Fruit fly (Drosophila melanogaster) whole organism, prepupa: ENCODE measurements around the gene alpha-Est5.

Experiments
- CG10669 ChIP-seq: fragments of 200-800 bp; sonication (Bioruptor generic); optimal IDR thresholded peaks from 3 replicates; lab custom pipeline; 2018; ENCODE audit warnings: missing biosample characterization, mild to moderate bottlenecking, missing genetic modification characterization, moderate library complexity
- CG11762 ChIP-seq: fragments of 200-800 bp; sonication (Bioruptor generic); optimal IDR thresholded peaks from 3 replicates; lab custom pipeline; 2016; ENCODE audit warnings: missing biosample characterization, missing genetic modification characterization; ENCODE audit not compliant: insufficient read depth
- CG15336 ChIP-seq: fragments of 200-800 bp; sonication (Bioruptor generic); IDR thresholded peaks from 2 replicates; pipeline ENCODE4 v1.3.6; 2022; ENCODE audit warnings: missing biosample characterization, missing genetic modification characterization
- CG1621 ChIP-seq: fragments of 200-800 bp; sonication (Bioruptor generic); optimal IDR thresholded peaks from 3 replicates; lab custom pipeline; 2018; ENCODE audit warnings: missing biosample characterization, mild to moderate bottlenecking, missing genetic modification characterization
- CG16779 ChIP-seq: fragments of 200-800 bp; sonication (Bioruptor generic); optimal IDR thresholded peaks from 3 replicates; lab custom pipeline; 2017; ENCODE audit warnings: missing biosample characterization, mild to moderate bottlenecking, missing genetic modification characterization
- CG3032 ChIP-seq: fragments of 200-800 bp; optimal IDR thresholded peaks from 2 replicates; lab custom pipeline; 2019; ENCODE audit warnings: missing biosample characterization, mild to moderate bottlenecking, missing genetic modification characterization, moderate library complexity
- CG32006 ChIP-seq: fragments of 200-800 bp; sonication (Bioruptor generic); optimal IDR thresholded peaks from 3 replicates; lab custom pipeline; 2017; ENCODE audit warnings: missing biosample characterization, mild to moderate bottlenecking, missing genetic modification characterization
- CG34406 ChIP-seq: fragments of 200-800 bp; sonication (Bioruptor generic); optimal IDR thresholded peaks from 3 replicates; lab custom pipeline; 2016; ENCODE audit warnings: missing biosample characterization, missing genetic modification characterization
- CG6792 ChIP-seq: fragments of 200-800 bp; sonication (Bioruptor generic); optimal IDR thresholded peaks from 3 replicates; lab custom pipeline; 2016; ENCODE audit warnings: missing biosample characterization, missing genetic modification characterization
- CG6808 ChIP-seq: fragments of 200-800 bp; sonication (Bioruptor generic); optimal IDR thresholded peaks from 3 replicates; lab custom pipeline; 2017; ENCODE audit warnings: missing biosample characterization, missing genetic modification characterization, mild to moderate bottlenecking, moderate library complexity, missing genetic modification reagents
- CG7368 ChIP-seq: fragments of 200-800 bp; sonication (Bioruptor generic); optimal IDR thresholded peaks from 3 replicates; lab custom pipeline; 2016; ENCODE audit warnings: missing biosample characterization, missing genetic modification characterization
- CG8119 ChIP-seq: fragments of 200-800 bp; sonication (Bioruptor generic); IDR thresholded peaks from 3 replicates; pipeline ENCODE4 v1.3.6; 2022; ENCODE audit warnings: missing biosample characterization, missing genetic modification characterization
- Eip75B ChIP-seq: fragments of 200-800 bp; sonication (Bioruptor generic); optimal IDR thresholded peaks from 3 replicates; lab custom pipeline; 2016; ENCODE audit warnings: missing biosample characterization, missing genetic modification characterization
- Eip78C ChIP-seq: fragments of 200-800 bp; sonication (Bioruptor generic); peaks from one replicate; lab custom pipeline; 2016; ENCODE audit warnings: missing biosample characterization, missing genetic modification characterization
- Ets21C ChIP-seq: fragments of 200-800 bp; sonication (Bioruptor generic); optimal IDR thresholded peaks from 3 replicates; lab custom pipeline; 2016; ENCODE audit warnings: missing biosample characterization, missing genetic modification characterization
- Hr39 ChIP-seq: fragments of 200-800 bp; sonication (Bioruptor generic); optimal IDR thresholded peaks from 2 replicates; lab custom pipeline; 2016; ENCODE audit warnings: missing biosample characterization, missing genetic modification characterization
- Hr4 ChIP-seq: fragments of 200-800 bp; sonication (Bioruptor generic); optimal IDR thresholded peaks from 3 replicates; lab custom pipeline; 2016; ENCODE audit warnings: missing biosample characterization, missing genetic modification characterization
- Lpt ChIP-seq: fragments of 200-800 bp; sonication (Bioruptor generic); optimal IDR thresholded peaks from 3 replicates; lab custom pipeline; 2016; ENCODE audit warnings: missing biosample characterization, missing genetic modification characterization
- Met ChIP-seq: fragments of 200-800 bp; sonication (Bioruptor generic); optimal IDR thresholded peaks from 3 replicates; lab custom pipeline; 2016; ENCODE audit warnings: missing biosample characterization, missing genetic modification characterization
- OdsH ChIP-seq: fragments of 200-800 bp; sonication (Bioruptor generic); optimal IDR thresholded peaks from 3 replicates; lab custom pipeline; 2016; ENCODE audit warnings: missing biosample characterization, missing genetic modification characterization
- Smox ChIP-seq: fragments of 200-800 bp; sonication (Bioruptor generic); optimal IDR thresholded peaks from 3 replicates; lab custom pipeline; 2016; ENCODE audit warnings: missing biosample characterization, missing genetic modification characterization
- Sox102F ChIP-seq: fragments of 200-800 bp; sonication (Bioruptor generic); optimal IDR thresholded peaks from 2 replicates; lab custom pipeline; 2016; ENCODE audit warnings: missing biosample characterization, mild to moderate bottlenecking, missing genetic modification characterization
- cyc ChIP-seq: fragments of 200-800 bp; sonication (Bioruptor generic); optimal IDR thresholded peaks from 3 replicates; lab custom pipeline; 2016; ENCODE audit warnings: missing biosample characterization, missing genetic modification characterization
- dac ChIP-seq: fragments of 200-800 bp; sonication (Bioruptor generic); optimal IDR thresholded peaks from 2 replicates; lab custom pipeline; 2017; ENCODE audit warnings: missing biosample characterization, mild to moderate bottlenecking, missing genetic modification characterization
- dsx ChIP-seq: fragments of 200-800 bp; optimal IDR thresholded peaks from 3 replicates; lab custom pipeline; 2019; ENCODE audit warnings: missing biosample characterization, mild to moderate bottlenecking, missing genetic modification characterization, moderate library complexity; ENCODE audit not compliant: poor library complexity, severe bottlenecking
- fd59A ChIP-seq: fragments of 200-800 bp; sonication (Bioruptor generic); optimal IDR thresholded peaks from 2 replicates; lab custom pipeline; 2017; ENCODE audit warnings: missing biosample characterization, mild to moderate bottlenecking, missing genetic modification characterization, missing genetic modification reagents
- lz ChIP-seq: fragments of 200-800 bp; sonication (Bioruptor generic); optimal IDR thresholded peaks from 3 replicates; lab custom pipeline; 2016; ENCODE audit warnings: missing biosample characterization, missing genetic modification characterization
- pdm3 ChIP-seq: fragments of 200-800 bp; sonication (Bioruptor generic); optimal IDR thresholded peaks from 3 replicates; lab custom pipeline; 2016; ENCODE audit warnings: missing biosample characterization, missing genetic modification characterization
- ss ChIP-seq, 2 experiments: fragments of 200-800 bp; sonication (Bioruptor generic); optimal IDR thresholded peaks; 2 replicates in 1 of 2; 3 replicates in 1 of 2; lab custom pipeline; 2017 to 2018; ENCODE audit warnings: mild to moderate bottlenecking in 2 of 2, missing biosample characterization in 2 of 2, missing genetic modification characterization in 2 of 2, moderate library complexity in 1 of 2
- svp ChIP-seq: fragments of 200-800 bp; sonication (Bioruptor generic); peaks from one replicate; lab custom pipeline; 2016; ENCODE audit warnings: missing biosample characterization, missing genetic modification characterization
- topi ChIP-seq: fragments of 200-800 bp; sonication (Bioruptor generic); optimal IDR thresholded peaks from 3 replicates; lab custom pipeline; 2016; ENCODE audit warnings: missing biosample characterization, missing genetic modification characterization
- vri ChIP-seq: fragments of 200-800 bp; sonication (Bioruptor generic); optimal IDR thresholded peaks from 3 replicates; lab custom pipeline; 2016; ENCODE audit warnings: missing biosample characterization, mild to moderate bottlenecking, missing genetic modification characterization

alpha-Est5 gene

DNA sequence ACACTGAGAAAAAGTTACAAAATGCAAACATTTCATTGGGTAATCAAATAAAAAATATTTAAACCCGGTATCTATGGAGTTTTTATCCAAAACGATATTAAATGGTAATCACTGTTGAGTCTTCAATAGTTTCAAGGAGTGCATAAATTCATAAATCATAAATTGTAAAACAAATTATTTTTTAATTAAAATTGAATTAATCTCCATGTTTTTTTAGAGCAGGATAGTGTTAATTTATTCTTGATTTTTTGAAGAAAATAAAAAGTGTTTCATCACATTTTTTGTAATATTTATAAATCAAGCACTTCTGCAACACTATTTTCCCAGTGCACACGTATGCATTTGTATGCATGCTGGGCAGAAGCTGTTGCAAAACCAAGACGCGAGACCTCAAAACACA is 45.3 kb downstream of the alpha-Est5 start (continued):
- TF ChIP-seq vri (GFP tag; lab: Kevin White, UChicago) (peak; percentile 26), OdsH (GFP tag; lab: Kevin White, UChicago) (peak; percentile 89), lz (GFP tag; lab: Kevin White, UChicago) (peak; percentile 70), CG6792 (GFP tag; lab: Kevin White, UChicago) (peak; percentile 69), Hr39 (peak; percentile 74), Lpt (GFP tag; lab: Kevin White, UChicago) (peak; percentile 56), fd59A (GFP tag; lab: Kevin White, UChicago) (peak; percentile 27), CG32006 (peak; percentile 95), Eip78C (peak; percentile 97), dac (GFP tag; lab: Kevin White, UChicago) (peak; percentile 44), CG11762 (peak; percentile 78), CG7368 (peak; percentile 60), Met (GFP tag; lab: Kevin White, UChicago) (peak; percentile 74), CG6808 (peak; percentile 42), Ets21C (peak; percentile 55), cyc (GFP tag; lab: Kevin White, UChicago) (peak; percentile 61), Sox102F (peak; percentile 45), Smox (peak; percentile 78), pdm3 (GFP tag; lab: Kevin White, UChicago) (peak; percentile 84), Eip75B (GFP tag; lab: Kevin White, UChicago) (peak; percentile 51), CG34406 (GFP tag; lab: Kevin White, UChicago) (peak; percentile 81), CG15336 (GFP tag; lab: Robert Waterston, UW) (peak; percentile 83), ss (GFP tag; optimal IDR thresholded peaks at IDR 0.05; lab: Kevin White, UChicago) (peak in 1 of 2 experiments; percentile 60), topi (peak; percentile 79), CG16779 (tag; lab: Kevin White, UChicago) (no peak), CG10669 (GFP tag; lab: Kevin White, UChicago) (peak; percentile 45), dsx (GFP tag; lab: Kevin White, UChicago) (peak; percentile 47), CG3032 (tag; lab: Kevin White, UChicago) (peak; percentile 69), CG1621 (tag; lab: Kevin White, UChicago) (no peak), Hr4 (GFP tag; lab: Kevin White, UChicago) (peak; percentile 90)

DNA sequence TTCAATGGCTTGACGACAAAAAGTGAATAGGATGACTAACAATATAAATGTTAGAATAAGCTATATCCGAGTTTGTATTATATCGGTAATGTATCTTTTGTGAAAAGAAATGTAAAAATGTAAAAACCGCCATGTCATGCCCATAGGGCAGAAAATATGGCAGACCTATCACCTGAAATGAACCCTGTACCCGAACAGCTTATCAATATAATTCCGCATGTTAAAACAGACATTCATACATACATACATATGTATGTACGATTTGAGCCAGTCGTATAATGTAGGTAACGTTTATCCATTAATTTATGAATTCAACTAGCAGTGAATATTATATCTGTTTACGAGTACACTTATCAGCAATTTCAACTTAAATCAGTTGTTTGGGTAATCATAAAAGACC is 46.3 kb downstream of the alpha-Est5 start:
- TF ChIP-seq CG8119 (GFP tag; lab: Robert Waterston, UW) = no peak
- TF ChIP-seq svp = peak; percentile 89
